Worm (Caenorhabditis elegans) whole organism, L1 larva: ENCODE results near the gene srw-90.
"Not testable (repeated sequence)": the region's sequence is repeated elsewhere in the genome, so short reads cannot be mapped to it uniquely, and the experiment has no call there.

Experiments
- C34B4.2 ChIP-seq: sonication (generic microtip); optimal IDR thresholded peaks from 2 replicates; lab custom pipeline; 2017; ENCODE audit warnings: mild to moderate bottlenecking, missing genetic modification characterization, missing compliant biosample characterization
- aha-1 ChIP-seq: fragments of 150-350 bp; optimal IDR thresholded peaks from 2 replicates; lab custom pipeline; 2014; ENCODE audit warnings: missing biosample characterization, missing genetic modification characterization
- alr-1 ChIP-seq: fragments of 200-800 bp; sonication (Bioruptor generic); optimal IDR thresholded peaks from 2 replicates; lab custom pipeline; 2018; ENCODE audit warnings: borderline replicate concordance, mild to moderate bottlenecking, missing genetic modification characterization, missing compliant biosample characterization
- ceh-63 ChIP-seq: fragments of 200-800 bp; sonication (Bioruptor generic); optimal IDR thresholded peaks from 2 replicates; lab custom pipeline; 2018; ENCODE audit warnings: mild to moderate bottlenecking, missing genetic modification characterization, missing compliant biosample characterization
- ceh-8 ChIP-seq: fragments of 200-800 bp; sonication (Bioruptor generic); optimal IDR thresholded peaks from 2 replicates; lab custom pipeline; 2018; ENCODE audit warnings: mild to moderate bottlenecking, missing genetic modification characterization, moderate library complexity, missing compliant biosample characterization
- ceh-88 ChIP-seq: fragments of 200-800 bp; sonication (Bioruptor generic); IDR thresholded peaks from 2 replicates; pipeline ENCODE4 v1.3.6; 2022; ENCODE audit warnings: missing genetic modification characterization, missing compliant biosample characterization
- ceh-90 ChIP-seq: sonication (generic microtip); optimal IDR thresholded peaks from 2 replicates; lab custom pipeline; 2016; ENCODE audit warnings: missing genetic modification characterization, missing compliant biosample characterization
- ces-1 ChIP-seq: fragments of 150-350 bp; optimal IDR thresholded peaks from 2 replicates; lab custom pipeline; 2014; ENCODE audit warnings: missing biosample characterization, missing genetic modification reagents, missing genetic modification characterization
- dpl-1 ChIP-seq, 3 experiments: fragments of 150-350 bp in 2 of 3; sonication (generic microtip) in 1 of 3; optimal IDR thresholded peaks; 2 replicates each; lab custom pipeline; 2014 to 2017; ENCODE audit warnings: missing biosample characterization in 3 of 3, missing genetic modification characterization in 3 of 3, missing genetic modification reagents in 3 of 3
- efl-1 ChIP-seq, 4 experiments: fragments of 150-350 bp; optimal IDR thresholded peaks in 3 of 4; peaks in 1 of 4; 1 replicate in 1 of 4; 2 replicates in 3 of 4; lab custom pipeline; 2014; ENCODE audit warnings: missing biosample characterization in 2 of 4, missing genetic modification characterization in 2 of 4, missing genetic modification reagents in 2 of 4
- efl-3 ChIP-seq: fragments of 200-800 bp; sonication (Bioruptor generic); optimal IDR thresholded peaks from 2 replicates; lab custom pipeline; 2018; ENCODE audit warnings: mild to moderate bottlenecking, missing genetic modification characterization, missing compliant biosample characterization
- egl-27 ChIP-seq, 2 experiments: fragments of 150-350 bp in 1 of 2; sonication (generic microtip); optimal IDR thresholded peaks; 3 replicates each; lab custom pipeline; 2017 to 2018; ENCODE audit warnings: missing biosample characterization in 2 of 2, missing genetic modification characterization in 2 of 2, missing genetic modification reagents in 2 of 2
- ets-5 ChIP-seq: fragments of 200-800 bp; sonication (Bioruptor generic); IDR thresholded peaks from 2 replicates; pipeline ENCODE4 v1.3.6; 2022; ENCODE audit warnings: missing genetic modification characterization, missing compliant biosample characterization
- grh-1 ChIP-seq: fragments of 200-800 bp; sonication (Bioruptor generic); IDR thresholded peaks from 2 replicates; pipeline ENCODE4 v1.3.6; 2022; ENCODE audit warnings: missing genetic modification reagents, missing genetic modification characterization, missing compliant biosample characterization
- hlh-4 ChIP-seq: sonication (generic microtip); optimal IDR thresholded peaks from 2 replicates; lab custom pipeline; 2016; ENCODE audit warnings: mild to moderate bottlenecking, missing genetic modification characterization, missing compliant biosample characterization
- hpl-2 ChIP-seq: fragments of 150-350 bp; optimal IDR thresholded peaks from 2 replicates; lab custom pipeline; 2014; ENCODE audit warnings: missing biosample characterization, missing genetic modification reagents, missing genetic modification characterization
- mab-9 ChIP-seq: fragments of 200-800 bp; sonication (Bioruptor generic); IDR thresholded peaks from 2 replicates; pipeline ENCODE4 v1.3.6; 2022; ENCODE audit warnings: missing genetic modification reagents, missing genetic modification characterization, missing compliant biosample characterization
- mdl-1 ChIP-seq, 2 experiments: fragments of 150-350 bp; optimal IDR thresholded peaks; 2 replicates each; lab custom pipeline; 2014 to 2017; ENCODE audit warnings: missing biosample characterization in 2 of 2, missing genetic modification characterization in 2 of 2, inconsistent platforms in 1 of 2
- mep-1 ChIP-seq: fragments of 150-350 bp; optimal IDR thresholded peaks from 2 replicates; lab custom pipeline; 2014; ENCODE audit warnings: missing biosample characterization, missing genetic modification characterization
- nhr-11 ChIP-seq: fragments of 150-350 bp; optimal IDR thresholded peaks from 2 replicates; lab custom pipeline; 2014; ENCODE audit warnings: missing biosample characterization, missing genetic modification characterization
- nhr-19 ChIP-seq: fragments of 200-800 bp; sonication (Bioruptor generic); conservative IDR thresholded peaks from 2 replicates; pipeline ENCODE4 v1.3.6; 2022; ENCODE audit warnings: missing genetic modification characterization, missing compliant biosample characterization
- skn-1 ChIP-seq: fragments of 150-350 bp; optimal IDR thresholded peaks from 2 replicates; lab custom pipeline; 2014; ENCODE audit warnings: missing biosample characterization, missing genetic modification characterization
- snpc-4 ChIP-seq: fragments of 150-350 bp; optimal IDR thresholded peaks from 2 replicates; lab custom pipeline; 2014; ENCODE audit warnings: missing biosample characterization, missing genetic modification characterization
- sox-4 ChIP-seq: sonication (generic microtip); optimal IDR thresholded peaks from 2 replicates; lab custom pipeline; 2016; ENCODE audit warnings: missing genetic modification characterization, missing compliant biosample characterization
- unc-30 ChIP-seq: sonication (generic microtip); optimal IDR thresholded peaks from 2 replicates; lab custom pipeline; 2017; ENCODE audit warnings: missing biosample characterization, missing genetic modification characterization
- unc-62 ChIP-seq: fragments of 150-350 bp; optimal IDR thresholded peaks from 2 replicates; lab custom pipeline; 2014; ENCODE audit warnings: missing biosample characterization, missing genetic modification reagents, missing genetic modification characterization
- unc-98 ChIP-seq: fragments of 200-800 bp; sonication (Bioruptor generic); IDR thresholded peaks from 2 replicates; pipeline ENCODE4 v1.3.6; 2022; ENCODE audit warnings: missing genetic modification characterization, missing compliant biosample characterization
- vab-15 ChIP-seq: sonication (generic microtip); optimal IDR thresholded peaks from 2 replicates; lab custom pipeline; 2017; ENCODE audit warnings: missing genotype, mild to moderate bottlenecking, missing genetic modification characterization, missing compliant biosample characterization
- zag-1 ChIP-seq: fragments of 150-350 bp; optimal IDR thresholded peaks from 2 replicates; lab custom pipeline; 2014; ENCODE audit warnings: missing biosample characterization, missing genetic modification characterization

The srw-90 gene

DNA sequence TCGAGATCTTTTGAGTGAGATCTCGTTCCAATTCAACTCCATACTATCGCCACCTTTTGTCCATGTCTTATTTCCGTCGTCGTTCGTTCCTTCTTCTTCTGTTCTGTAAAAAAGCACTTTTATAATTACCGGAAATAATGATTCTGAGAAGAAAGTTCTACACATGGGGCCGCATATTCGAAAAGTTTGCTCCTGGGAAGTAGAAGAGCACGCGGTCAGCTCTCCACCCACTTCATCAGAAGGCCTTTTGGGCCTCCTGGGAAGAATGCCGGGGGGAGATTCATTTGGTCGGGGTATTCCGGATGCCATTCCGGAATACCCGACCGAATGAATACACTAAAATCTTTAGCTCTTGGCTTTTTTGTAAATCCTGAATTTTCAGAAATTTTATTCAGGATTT, 9.4 kb upstream of the srw-90 start, which contains the start of gene Y46H3C.5:
Gene Y46H3C.5 (minus strand): TSS at position 2 of the 400 bp plus-strand sequence.
- TF ChIP-seq nhr-11; C34B4.2; ceh-90 (tag; lab: Kevin White, UChicago): not testable (repeated sequence)
- TF ChIP-seq, all 84 proteins: peak for 0; not testable (repeated sequence) for 84

DNA sequence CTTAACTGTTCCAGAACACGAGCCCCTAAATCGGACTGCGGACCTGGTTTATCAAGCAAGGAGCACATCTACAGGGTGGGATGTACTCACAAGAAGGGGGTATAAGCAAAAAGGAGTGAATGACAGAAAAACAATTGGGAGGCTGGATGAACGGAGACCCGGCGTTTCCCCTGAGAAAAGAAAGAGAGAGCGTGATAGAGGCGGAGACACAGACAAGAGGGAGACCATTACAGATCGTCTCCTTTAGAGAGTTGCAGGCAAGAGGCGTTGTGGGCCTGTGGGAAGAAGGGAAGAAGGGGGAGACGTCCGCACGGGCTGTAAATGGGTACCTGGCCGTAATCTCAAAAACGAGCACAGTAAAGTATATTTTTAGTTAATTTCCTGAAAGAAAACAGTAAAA, 8.0 kb upstream of the srw-90 start, which contains the start of gene Y46H3C.7:
Gene Y46H3C.7 (minus strand): TSS at position 147 of the 400 bp plus-strand sequence.
- not testable (repeated sequence) for TF ChIP-seq unc-30 (tag; lab: Kevin White, UChicago); skn-1; ces-1 (GFP tag; lab: Kevin White, UChicago)

DNA sequence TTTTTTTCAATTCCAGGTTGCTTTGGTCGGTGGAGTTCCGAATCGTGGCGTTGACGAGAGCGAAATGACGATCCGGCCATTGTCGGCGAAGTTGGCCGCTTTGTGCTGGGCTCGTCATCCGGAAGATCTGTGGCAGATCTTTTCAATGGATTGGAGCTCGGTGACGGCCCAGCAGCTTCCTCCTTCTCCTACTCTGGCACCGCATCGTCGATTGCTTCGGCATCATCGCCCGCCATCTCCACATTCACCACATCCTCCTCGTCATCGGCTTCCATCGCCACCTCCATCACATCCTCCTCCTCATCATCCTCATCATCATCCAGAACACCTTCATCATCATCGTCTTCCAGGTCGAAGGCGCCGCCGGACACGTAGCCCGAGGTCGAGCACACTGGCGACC, 3.5 kb upstream of the srw-90 start:
- no peak for TF ChIP-seq C34B4.2
- TF ChIP-seq alr-1 (tag; lab: Kevin White, UChicago): no peak
- no peak for TF ChIP-seq efl-1 (optimal IDR thresholded peaks at IDR 0.05; lab: Kevin White, UChicago)
- TF ChIP-seq efl-1 (GFP tag; optimal IDR thresholded peaks at IDR 0.05 in 1 of 2; lab: Kevin White, UChicago): no peak

DNA sequence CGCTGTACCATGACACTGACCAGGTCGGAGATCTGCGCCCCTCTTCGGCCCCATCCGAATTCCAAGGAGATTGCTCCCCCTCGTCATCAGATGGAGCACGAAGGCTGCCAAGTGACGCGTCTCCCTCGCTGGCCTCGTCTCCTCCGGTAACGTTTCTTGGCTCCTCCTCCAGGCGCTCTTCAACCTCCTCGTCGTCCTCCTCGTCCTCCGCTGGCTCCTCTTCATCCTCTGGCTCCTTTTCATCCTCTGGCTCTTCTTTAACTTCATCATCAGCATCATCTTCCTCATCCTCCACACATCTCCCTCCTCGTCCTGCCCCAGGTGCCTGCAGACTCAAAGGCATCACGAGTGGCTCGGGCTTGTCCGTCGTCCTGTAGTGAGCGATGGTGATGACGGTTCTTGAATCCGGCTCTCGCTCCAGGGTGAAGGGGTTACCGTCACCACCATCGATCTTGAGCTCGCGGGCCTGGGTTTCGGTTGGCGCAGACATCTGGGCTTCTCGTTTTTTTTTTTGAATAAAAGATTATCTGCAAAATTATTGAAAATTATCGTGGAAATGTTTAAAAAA, 2.5 kb upstream of the srw-90 start:
- TF ChIP-seq mdl-1 (tag; optimal IDR thresholded peaks at IDR 0.05; lab: Kevin White, UChicago): no peak

DNA sequence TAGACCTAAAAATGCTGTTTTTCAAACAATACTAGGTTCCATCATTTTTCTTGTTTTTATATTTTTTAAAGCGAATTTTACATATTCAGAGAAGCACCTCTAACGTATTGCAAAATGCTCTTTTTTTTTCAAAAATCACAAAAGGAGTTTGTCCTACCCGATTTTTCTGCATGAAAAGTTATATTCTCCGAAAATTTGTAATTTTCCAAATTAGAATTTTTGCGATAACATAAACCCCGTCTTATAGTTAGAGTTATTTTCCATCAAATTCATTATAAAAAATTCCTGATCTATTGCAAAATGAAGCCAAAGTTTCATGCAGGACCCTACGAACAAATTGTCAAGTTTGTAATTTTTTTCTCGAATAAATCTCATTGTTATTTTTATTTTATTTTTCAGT, 6.6 kb downstream of the srw-90 start, which contains the start of gene srw-99:
Gene srw-99 (plus strand): TSS at position 301 of the 400 bp plus-strand sequence.
- TF ChIP-seq ceh-63 (GFP tag; lab: Kevin White, UChicago): no peak
- TF ChIP-seq ces-1 (GFP tag; lab: Kevin White, UChicago): no peak
- no peak for TF ChIP-seq vab-15 (tag; lab: Kevin White, UChicago)
- TF ChIP-seq nhr-19 (GFP tag; lab: Robert Waterston, UW): no peak
- TF ChIP-seq aha-1: no peak
- no peak for TF ChIP-seq hlh-4
- no peak for TF ChIP-seq snpc-4 (tag; lab: Kevin White, UChicago)
- no peak for TF ChIP-seq mep-1
- no peak for TF ChIP-seq efl-3 (GFP tag; lab: Kevin White, UChicago)
- TF ChIP-seq egl-27 (tag; optimal IDR thresholded peaks at IDR 0.05; lab: Kevin White, UChicago): no peak
- no peak for TF ChIP-seq ceh-8 (GFP tag; lab: Kevin White, UChicago)
- TF ChIP-seq zag-1: no peak
- no peak for TF ChIP-seq mdl-1 (tag; optimal IDR thresholded peaks at IDR 0.05; lab: Kevin White, UChicago)
- TF ChIP-seq dpl-1 (GFP tag; optimal IDR thresholded peaks at IDR 0.05; lab: Kevin White, UChicago): no peak
- TF ChIP-seq hpl-2 (GFP tag; lab: Kevin White, UChicago): no peak
- no peak for TF ChIP-seq unc-62
- TF ChIP-seq sox-4 (tag; lab: Kevin White, UChicago): no peak

DNA sequence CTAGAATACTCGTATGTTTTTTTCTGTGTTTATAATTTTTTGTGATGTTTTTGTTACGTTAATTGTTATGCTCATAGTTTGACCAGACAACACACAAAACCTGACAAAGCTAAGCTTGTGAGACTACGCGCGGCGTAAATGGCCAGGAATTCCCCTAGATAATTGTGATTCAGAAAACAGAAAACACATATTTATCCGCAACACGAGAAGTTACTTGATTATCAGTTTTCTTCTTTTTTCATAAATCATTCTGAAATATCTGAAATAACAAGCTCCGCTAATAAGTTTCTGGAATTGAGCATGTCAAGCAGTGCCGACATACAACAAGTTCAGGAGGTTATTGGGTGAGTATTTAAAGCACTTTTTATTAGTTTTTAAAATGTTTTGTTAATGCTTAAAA, 9.1 kb downstream of the srw-90 start, which contains the start of gene srw-100:
Gene srw-100 (plus strand): TSS at position 301 of the 400 bp plus-strand sequence.
- TF ChIP-seq skn-1: no peak

DNA sequence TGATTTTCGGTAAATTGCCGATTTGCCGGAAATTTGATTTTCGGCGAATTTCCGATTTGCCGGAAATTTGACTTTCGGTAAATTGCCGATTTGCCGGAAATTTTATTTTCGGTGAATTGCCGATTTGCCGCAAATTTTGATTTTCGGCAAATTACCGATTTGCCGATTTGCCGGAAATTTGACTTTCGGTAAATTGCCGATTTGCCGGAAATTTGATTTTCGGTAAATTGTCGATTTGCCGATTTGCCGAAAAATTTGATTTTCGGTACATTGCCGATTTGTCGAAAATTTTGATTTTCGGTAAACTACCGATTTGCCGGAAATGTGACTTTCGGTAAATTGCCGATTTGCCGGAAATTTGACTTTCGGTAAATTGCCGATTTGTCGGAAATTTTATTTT, 11.9 kb downstream of the srw-90 start:
- peak; percentile 58; the same call in 1 of the 2 replicates for TF ChIP-seq mab-9 (GFP tag; lab: Robert Waterston, UW)
- TF ChIP-seq grh-1 (GFP tag; lab: Robert Waterston, UW): 0 out of 2 replicates have a peak, but pooled peaks have one; percentile 18
- peak; percentile 44; the same call in 1 of the 2 replicates for TF ChIP-seq unc-98 (GFP tag; lab: Robert Waterston, UW)
- 0 out of 2 replicates have a peak, but pooled peaks have one; percentile 17 for TF ChIP-seq ets-5 (GFP tag; lab: Robert Waterston, UW)
- TF ChIP-seq ceh-88 (GFP tag; lab: Robert Waterston, UW): peak; percentile 20; the same call in 1 of the 2 replicates
